Worm (Caenorhabditis elegans) whole organism, L4 larva: ENCODE data around the gene C45H4.13.
A peak's percentile ranks its signal among the peaks of the same experiment; 100 is the strongest.

Experiments used
- D1046.2 ChIP-seq: fragments of 200-800 bp; sonication (Bioruptor generic); IDR thresholded peaks from 2 replicates; pipeline ENCODE4 v1.3.6; 2022; ENCODE audit warnings: missing genetic modification characterization, missing compliant biosample characterization
- F10B5.3 ChIP-seq: sonication (generic microtip); optimal IDR thresholded peaks from 2 replicates; lab custom pipeline; 2016; ENCODE audit warnings: mild to moderate bottlenecking, missing genetic modification characterization, missing compliant biosample characterization
- F44E2.7 ChIP-seq: fragments of 200-800 bp; sonication (Bioruptor generic); IDR thresholded peaks from 2 replicates; pipeline ENCODE4 v2.1.2; 2022; ENCODE audit warnings: missing genetic modification characterization, missing compliant biosample characterization
- T26A8.4 ChIP-seq: fragments of 200-800 bp; sonication (Bioruptor generic); IDR thresholded peaks from 2 replicates; pipeline ENCODE4 v1.3.6; 2022; ENCODE audit warnings: missing genetic modification characterization, missing compliant biosample characterization
- Y5F2A.4 ChIP-seq: fragments of 200-800 bp; sonication (Bioruptor generic); optimal IDR thresholded peaks from 2 replicates; lab custom pipeline; 2018; ENCODE audit warnings: mild to moderate bottlenecking, missing genetic modification characterization, missing compliant biosample characterization
- ZK337.2 ChIP-seq: fragments of 200-800 bp; sonication (Bioruptor generic); IDR thresholded peaks from 2 replicates; pipeline ENCODE4 v1.3.6; 2022; ENCODE audit warnings: missing genetic modification reagents, missing genetic modification characterization, missing compliant biosample characterization
- ZK546.5 ChIP-seq, 2 experiments: sonication (generic microtip); optimal IDR thresholded peaks; 2 replicates each; lab custom pipeline; 2017; ENCODE audit warnings: missing biosample characterization in 2 of 2, missing genetic modification characterization in 2 of 2
- aha-1 ChIP-seq: fragments of 150-350 bp; peaks from one replicate; lab custom pipeline; 2014; ENCODE audit warnings: missing biosample characterization, missing genetic modification characterization
- aly-2 ChIP-seq: sonication (generic microtip); optimal IDR thresholded peaks from 2 replicates; lab custom pipeline; 2018; ENCODE audit warnings: missing biosample characterization, missing genetic modification characterization
- ama-1 ChIP-seq: fragments of 150-350 bp; optimal IDR thresholded peaks from 2 replicates; lab custom pipeline; 2014; ENCODE audit warnings: inconsistent platforms, mixed read lengths
- arid-1 ChIP-seq: fragments of 200-800 bp; sonication (Bioruptor generic); conservative IDR thresholded peaks from 2 replicates; pipeline ENCODE4 v1.3.6; 2022; ENCODE audit warnings: missing genetic modification reagents, missing genetic modification characterization, missing compliant biosample characterization
- ceh-44 ChIP-seq: fragments of 200-800 bp; sonication (Bioruptor generic); IDR thresholded peaks from 2 replicates; pipeline ENCODE4 v1.3.6; 2022; ENCODE audit warnings: missing genetic modification reagents, missing genetic modification characterization, missing compliant biosample characterization
- cey-2 ChIP-seq: sonication (generic microtip); optimal IDR thresholded peaks from 3 replicates; lab custom pipeline; 2017; ENCODE audit warnings: missing genetic modification characterization, mild to moderate bottlenecking, missing compliant biosample characterization, antibody characterized with exemption, borderline replicate concordance; ENCODE audit not compliant: insufficient read depth
- ctbp-1 ChIP-seq: fragments of 200-800 bp; sonication (Bioruptor generic); IDR thresholded peaks from 2 replicates; pipeline ENCODE4 v1.3.6; 2022; ENCODE audit warnings: missing genetic modification reagents, missing genetic modification characterization, missing compliant biosample characterization
- daf-16 ChIP-seq, 3 experiments: sonication (generic microtip); optimal IDR thresholded peaks; 2 replicates each; lab custom pipeline; 2016 to 2017; ENCODE audit warnings: missing genetic modification characterization in 3 of 3, missing genetic modification reagents in 3 of 3, mild to moderate bottlenecking in 2 of 3, missing compliant biosample characterization in 2 of 3, missing biosample characterization in 1 of 3, moderate library complexity in 1 of 3
- daf-19 ChIP-seq: fragments of 200-800 bp; sonication (Bioruptor generic); conservative IDR thresholded peaks from 2 replicates; pipeline ENCODE4 v1.3.6; 2022; ENCODE audit warnings: missing genetic modification characterization, missing compliant biosample characterization
- dmd-6 ChIP-seq: fragments of 200-800 bp; sonication (Bioruptor generic); IDR thresholded peaks from 2 replicates; pipeline ENCODE4 v1.3.6; 2022; ENCODE audit warnings: missing genetic modification reagents, missing genetic modification characterization, missing compliant biosample characterization
- dpl-1 ChIP-seq: fragments of 150-350 bp; optimal IDR thresholded peaks from 2 replicates; lab custom pipeline; 2014; ENCODE audit warnings: missing biosample characterization, missing genetic modification reagents, missing genetic modification characterization
- fos-1 ChIP-seq: fragments of 150-350 bp; optimal IDR thresholded peaks from 2 replicates; lab custom pipeline; 2014; ENCODE audit warnings: missing biosample characterization, missing genetic modification characterization
- gei-8 ChIP-seq: fragments of 200-800 bp; sonication (Bioruptor generic); optimal IDR thresholded peaks from 2 replicates; lab custom pipeline; 2018; ENCODE audit warnings: mild to moderate bottlenecking, missing genetic modification characterization, missing compliant biosample characterization
- hif-1 ChIP-seq, 2 experiments: sonication (generic microtip); optimal IDR thresholded peaks; 2 replicates each; lab custom pipeline; 2016 to 2017; ENCODE audit warnings: missing compliant biosample characterization in 2 of 2, missing genetic modification characterization in 2 of 2, missing genetic modification reagents in 2 of 2, missing genotype in 2 of 2, mild to moderate bottlenecking in 1 of 2
- hlh-11 ChIP-seq: fragments of 200-800 bp; sonication (Bioruptor generic); optimal IDR thresholded peaks from 2 replicates; lab custom pipeline; 2018; ENCODE audit warnings: mild to moderate bottlenecking, missing genetic modification characterization, missing compliant biosample characterization
- hlh-30 ChIP-seq: sonication (generic microtip); optimal IDR thresholded peaks from 2 replicates; lab custom pipeline; 2017; ENCODE audit warnings: antibody characterized with exemption, mild to moderate bottlenecking, missing genetic modification characterization, missing compliant biosample characterization; ENCODE audit not compliant: insufficient read depth
- hmg-1.1 ChIP-seq: fragments of 200-800 bp; sonication (Bioruptor generic); IDR thresholded peaks from 2 replicates; pipeline ENCODE4 v1.3.6; 2022; ENCODE audit warnings: missing genetic modification reagents, missing genetic modification characterization, missing compliant biosample characterization
- lim-7 ChIP-seq: fragments of 200-800 bp; sonication (Bioruptor generic); IDR thresholded peaks from 2 replicates; pipeline ENCODE4 v1.3.6; 2022; ENCODE audit warnings: missing genetic modification characterization, missing compliant biosample characterization
- lin-29 ChIP-seq: fragments of 200-800 bp; sonication (Bioruptor generic); IDR thresholded peaks from 2 replicates; pipeline ENCODE4 v1.3.6; 2022; ENCODE audit warnings: missing genetic modification reagents, missing genetic modification characterization, missing compliant biosample characterization
- lin-38 ChIP-seq: fragments of 200-800 bp; sonication (Bioruptor generic); IDR thresholded peaks from 2 replicates; pipeline ENCODE4 v1.3.6; 2022; ENCODE audit warnings: missing genetic modification reagents, missing genetic modification characterization, missing compliant biosample characterization
- lir-3 ChIP-seq: sonication (generic microtip); optimal IDR thresholded peaks from 2 replicates; lab custom pipeline; 2016; ENCODE audit warnings: mild to moderate bottlenecking, missing genetic modification characterization, missing compliant biosample characterization
- madf-9 ChIP-seq: fragments of 200-800 bp; sonication (Bioruptor generic); conservative IDR thresholded peaks from 2 replicates; pipeline ENCODE4 v1.3.6; 2022; ENCODE audit warnings: missing genetic modification reagents, missing genetic modification characterization, missing compliant biosample characterization
- mdl-1 ChIP-seq, 2 experiments: fragments of 150-350 bp in 1 of 2; sonication (generic microtip) in 1 of 2; optimal IDR thresholded peaks; 2 replicates each; lab custom pipeline; 2014 to 2017; ENCODE audit warnings: missing biosample characterization in 2 of 2, missing genetic modification characterization in 2 of 2
- mdt-29 ChIP-seq: fragments of 200-800 bp; sonication (Bioruptor generic); IDR thresholded peaks from 2 replicates; pipeline ENCODE4 v1.3.6; 2022; ENCODE audit warnings: missing genetic modification reagents, missing genetic modification characterization, missing compliant biosample characterization
- mep-1 ChIP-seq: fragments of 150-350 bp; sonication (generic microtip); optimal IDR thresholded peaks from 3 replicates; lab custom pipeline; 2014; ENCODE audit warnings: missing biosample characterization, missing genetic modification characterization
- mxl-2 ChIP-seq: fragments of 200-800 bp; sonication (Bioruptor generic); conservative IDR thresholded peaks from 2 replicates; pipeline ENCODE4 v1.3.6; 2022; ENCODE audit warnings: missing genetic modification reagents, missing genetic modification characterization, missing compliant biosample characterization
- nhr-25 ChIP-seq: sonication (generic microtip); optimal IDR thresholded peaks from 2 replicates; lab custom pipeline; 2017; ENCODE audit warnings: missing genetic modification characterization, mild to moderate bottlenecking, missing compliant biosample characterization, antibody characterized with exemption, moderate library complexity, borderline replicate concordance; ENCODE audit not compliant: insufficient read depth
- nhr-28 ChIP-seq: fragments of 150-350 bp; optimal IDR thresholded peaks from 2 replicates; lab custom pipeline; 2014; ENCODE audit warnings: missing biosample characterization, missing genetic modification characterization
- nhr-6 ChIP-seq: fragments of 150-350 bp; optimal IDR thresholded peaks from 2 replicates; lab custom pipeline; 2014; ENCODE audit warnings: missing biosample characterization, missing genetic modification characterization
- nhr-77 ChIP-seq: fragments of 150-350 bp; optimal IDR thresholded peaks from 2 replicates; lab custom pipeline; 2014; ENCODE audit warnings: missing biosample characterization, missing genetic modification characterization
- pha-4 ChIP-seq, 2 experiments: fragments of 150-350 bp in 1 of 2; fragments of 200-800 bp in 1 of 2; sonication (Bioruptor generic) in 1 of 2; IDR thresholded peaks in 1 of 2; optimal IDR thresholded peaks in 1 of 2; 2 replicates each; pipeline versions ENCODE4 v1.3.6 to Lab custom; 2014 to 2022; ENCODE audit warnings: missing genetic modification characterization in 2 of 2, missing genetic modification reagents in 2 of 2, missing biosample characterization in 1 of 2, missing compliant biosample characterization in 1 of 2
- pqm-1 ChIP-seq: sonication (generic microtip); optimal IDR thresholded peaks from 2 replicates; lab custom pipeline; 2017; ENCODE audit warnings: missing biosample characterization, missing genetic modification characterization
- rbr-2 ChIP-seq: sonication (generic microtip); optimal IDR thresholded peaks from 2 replicates; lab custom pipeline; 2016; ENCODE audit warnings: missing genotype, missing genetic modification characterization, missing compliant biosample characterization
- sdz-12 ChIP-seq: fragments of 200-800 bp; sonication (Bioruptor generic); optimal IDR thresholded peaks from 2 replicates; lab custom pipeline; 2018; ENCODE audit warnings: mild to moderate bottlenecking, missing genetic modification characterization, missing compliant biosample characterization
- tag-97 ChIP-seq: fragments of 200-800 bp; sonication (Bioruptor generic); IDR thresholded peaks from 2 replicates; pipeline ENCODE4 v1.3.6; 2022; ENCODE audit warnings: missing genetic modification characterization, missing compliant biosample characterization
- tra-1 ChIP-seq: fragments of 200-800 bp; sonication (Bioruptor generic); IDR thresholded peaks from 2 replicates; pipeline ENCODE4 v1.3.6; 2022; ENCODE audit warnings: missing genetic modification reagents, missing genetic modification characterization, missing compliant biosample characterization
- unc-62 ChIP-seq, 3 experiments: fragments of 150-350 bp in 1 of 3; sonication (generic microtip); optimal IDR thresholded peaks in 2 of 3; peaks in 1 of 3; 1 replicate in 1 of 3; 2 replicates in 2 of 3; lab custom pipeline; 2014 to 2017; ENCODE audit warnings: missing biosample characterization in 3 of 3, missing genetic modification characterization in 3 of 3, missing genetic modification reagents in 3 of 3, missing genotype in 1 of 3
- zfp-2 ChIP-seq: sonication (generic microtip); optimal IDR thresholded peaks from 2 replicates; lab custom pipeline; 2016; ENCODE audit warnings: mild to moderate bottlenecking, missing genetic modification characterization, missing compliant biosample characterization
- zip-11 ChIP-seq: fragments of 200-800 bp; sonication (Bioruptor generic); IDR thresholded peaks from 2 replicates; pipeline ENCODE4 v1.3.6; 2022; ENCODE audit warnings: missing genetic modification characterization, missing compliant biosample characterization

The C45H4.13 gene

ce11 chrV:2192117-2192516 lies 41.3 kb upstream of the C45H4.13 start, which contains the start of gene nhr-13 (continued):
- TF ChIP-seq hif-1 (tag; optimal IDR thresholded peaks at IDR 0.05; lab: Kevin White, UChicago) (no peak), nhr-25 (tag; lab: Kevin White, UChicago) (no peak), madf-9 (GFP tag; lab: Robert Waterston, UW) (no peak), ama-1 (lab: Kevin White, UChicago) (no peak), mep-1 (no peak), D1046.2 (no peak), lir-3 (tag; lab: Kevin White, UChicago) (no peak), mdl-1 (tag; optimal IDR thresholded peaks at IDR 0.05; lab: Kevin White, UChicago) (peak in 1 of 2 experiments; percentile 13), mdt-29 (GFP tag; lab: Robert Waterston, UW) (no peak), fos-1 (no peak), hmg-1.1 (GFP tag; lab: Robert Waterston, UW) (peak; percentile 56; the same call in 1 of the 2 replicates), dmd-6 (GFP tag; lab: Robert Waterston, UW) (peak; percentile 61), sdz-12 (GFP tag; lab: Kevin White, UChicago) (no peak), F10B5.3 (tag; lab: Kevin White, UChicago) (no peak), daf-16 (GFP tag; optimal IDR thresholded peaks at IDR 0.05; lab: Kevin White, UChicago) (no peak), daf-16 (tag; optimal IDR thresholded peaks at IDR 0.05; lab: Kevin White, UChicago) (peak; percentile 47), F44E2.7 (no peak), gei-8 (GFP tag; lab: Kevin White, UChicago) (no peak), ctbp-1 (no peak), zfp-2 (no peak), pqm-1 (no peak), nhr-6 (tag; lab: Kevin White, UChicago) (no peak), T26A8.4 (GFP tag; lab: Robert Waterston, UW) (no peak), mxl-2 (no peak), hlh-30 (tag; lab: Kevin White, UChicago) (peak; percentile 53), lim-7 (GFP tag; lab: Robert Waterston, UW) (no peak), daf-19 (no peak), ZK546.5 (tag; optimal IDR thresholded peaks at IDR 0.05; lab: Kevin White, UChicago) (no peak), aha-1 (tag; lab: Kevin White, UChicago) (peak; percentile 82), dpl-1 (GFP tag; lab: Kevin White, UChicago) (no peak), ZK337.2 (no peak), pha-4 (GFP tag; IDR thresholded peaks at IDR 0.05; lab: Robert Waterston, UW) (no peak), pha-4 (tag; optimal IDR thresholded peaks at IDR 0.05; lab: Kevin White, UChicago) (no peak), rbr-2 (tag; lab: Kevin White, UChicago) (no peak), lin-29 (no peak), nhr-28 (tag; lab: Kevin White, UChicago) (peak; percentile 53), tag-97 (GFP tag; lab: Robert Waterston, UW) (no peak), aly-2 (tag; lab: Kevin White, UChicago) (no peak), tra-1 (GFP tag; lab: Robert Waterston, UW) (no peak), hlh-11 (peak; percentile 35)

ce11 chrV:2191122-2191521 lies 40.3 kb upstream of the C45H4.13 start, which contains the start of gene srbc-42:
TSS of gene srbc-42 (minus strand) at chrV:2191222.
- TF ChIP-seq ZK546.5 (tag; optimal IDR thresholded peaks at IDR 0.05; lab: Kevin White, UChicago), result no peak
- no peak for TF ChIP-seq zip-11 (GFP tag; lab: Robert Waterston, UW)
- TF ChIP-seq nhr-77 (tag; lab: Kevin White, UChicago), result no peak
- TF ChIP-seq arid-1, result no peak
- TF ChIP-seq lin-38 (GFP tag; lab: Robert Waterston, UW), result no peak
- TF ChIP-seq Y5F2A.4 (GFP tag; lab: Kevin White, UChicago), result no peak
- no peak for TF ChIP-seq aha-1 (tag; lab: Kevin White, UChicago)
- TF ChIP-seq ceh-44 (GFP tag; lab: Robert Waterston, UW), result no peak
- TF ChIP-seq F10B5.3 (tag; lab: Kevin White, UChicago), result no peak
- TF ChIP-seq unc-62 (GFP tag; optimal IDR thresholded peaks at IDR 0.05 in 1 of 2; lab: Kevin White, UChicago), result no peak
- no peak for TF ChIP-seq unc-62 (tag; optimal IDR thresholded peaks at IDR 0.05; lab: Kevin White, UChicago)
- no peak for TF ChIP-seq cey-2 (tag; lab: Kevin White, UChicago)
